Fruit fly (Drosophila melanogaster) whole organism, embryonic: Measurements from ENCODE around the gene Lamtor5.
A peak's percentile ranks its signal among the peaks of the same experiment; 100 is the strongest.

Experiments
- B-H2 ChIP-seq: fragments of 200-800 bp; sonication (Bioruptor generic); optimal IDR thresholded peaks from 2 replicates; lab custom pipeline; 2018; ENCODE audit warnings: missing biosample characterization, mild to moderate bottlenecking, missing genetic modification characterization
- Bgb ChIP-seq: fragments of 200-800 bp; sonication (Bioruptor generic); IDR thresholded peaks from 2 replicates; pipeline ENCODE4 v1.3.6; 2022; ENCODE audit warnings: missing biosample characterization, missing genetic modification characterization; ENCODE audit not compliant: partially characterized antibody
- Blimp-1 ChIP-seq: fragments of 200-800 bp; sonication (Bioruptor generic); optimal IDR thresholded peaks from 3 replicates; lab custom pipeline; 2018; ENCODE audit warnings: missing biosample characterization, missing genetic modification characterization, mild to moderate bottlenecking, moderate library complexity, missing genetic modification reagents
- CG10654 ChIP-seq: fragments of 200-800 bp; sonication (Bioruptor generic); optimal IDR thresholded peaks from 2 replicates; lab custom pipeline; 2016; ENCODE audit warnings: missing biosample characterization, missing genetic modification characterization
- CG12104 ChIP-seq: fragments of 200-800 bp; sonication (Bioruptor generic); optimal IDR thresholded peaks from 3 replicates; lab custom pipeline; 2016; ENCODE audit warnings: missing biosample characterization, missing genetic modification characterization
- CG12219 ChIP-seq: fragments of 200-800 bp; sonication (Bioruptor generic); optimal IDR thresholded peaks from 3 replicates; lab custom pipeline; 2018; ENCODE audit warnings: missing biosample characterization, mild to moderate bottlenecking, missing genetic modification characterization
- CG12299 ChIP-seq: fragments of 200-800 bp; sonication (Bioruptor generic); optimal IDR thresholded peaks from 2 replicates; lab custom pipeline; 2018; ENCODE audit warnings: missing biosample characterization, mild to moderate bottlenecking, missing genetic modification characterization
- CG13123 ChIP-seq: fragments of 200-800 bp; sonication (Bioruptor generic); optimal IDR thresholded peaks from 2 replicates; lab custom pipeline; 2016; ENCODE audit warnings: missing biosample characterization, missing genetic modification characterization
- CG13624 ChIP-seq: fragments of 200-800 bp; sonication (Bioruptor generic); optimal IDR thresholded peaks from 2 replicates; lab custom pipeline; 2016; ENCODE audit warnings: missing biosample characterization, missing genetic modification characterization
- CG14667 ChIP-seq: fragments of 200-800 bp; sonication (Bioruptor generic); IDR thresholded peaks from 2 replicates; pipeline ENCODE4 v1.3.6; 2022; ENCODE audit warnings: missing biosample characterization, missing genetic modification characterization
- CG16813 ChIP-seq: fragments of 200-800 bp; sonication (Bioruptor generic); IDR thresholded peaks from 3 replicates; pipeline ENCODE4 v1.3.6; 2022; ENCODE audit warnings: missing biosample characterization, missing genetic modification characterization; ENCODE audit not compliant: partially characterized antibody
- CG1792 ChIP-seq: fragments of 200-800 bp; sonication (Bioruptor generic); optimal IDR thresholded peaks from 2 replicates; lab custom pipeline; 2016; ENCODE audit warnings: missing biosample characterization, missing genetic modification characterization
- CG2712 ChIP-seq: fragments of 200-800 bp; optimal IDR thresholded peaks from 3 replicates; lab custom pipeline; 2019; ENCODE audit warnings: missing biosample characterization, mild to moderate bottlenecking, missing genetic modification characterization, moderate library complexity
- CG31441 ChIP-seq: fragments of 200-800 bp; sonication (Bioruptor generic); IDR thresholded peaks from 2 replicates; pipeline ENCODE4 v1.3.6; 2022; ENCODE audit warnings: missing biosample characterization, missing genetic modification characterization
- CG32532 ChIP-seq: fragments of 200-800 bp; sonication (Bioruptor generic); IDR thresholded peaks from 2 replicates; pipeline ENCODE4 v1.3.6; 2022; ENCODE audit warnings: missing biosample characterization, missing genetic modification characterization
- CG3726 ChIP-seq: fragments of 200-800 bp; sonication (Bioruptor generic); IDR thresholded peaks from 3 replicates; pipeline ENCODE4, ENCODE4 v1.3.6; 2022; ENCODE audit warnings: missing biosample characterization, missing genetic modification characterization
- CG3995 ChIP-seq: fragments of 200-800 bp; sonication (Bioruptor generic); optimal IDR thresholded peaks from 3 replicates; lab custom pipeline; 2016; ENCODE audit warnings: missing biosample characterization, missing genetic modification characterization
- CG6254 ChIP-seq: fragments of 200-800 bp; sonication (Bioruptor generic); optimal IDR thresholded peaks from 3 replicates; lab custom pipeline; 2017; ENCODE audit warnings: mild to moderate bottlenecking, missing biosample characterization, missing genetic modification reagents, missing genetic modification characterization
- CG7786 ChIP-seq: fragments of 200-800 bp; sonication (Bioruptor generic); optimal IDR thresholded peaks from 2 replicates; lab custom pipeline; 2016; ENCODE audit warnings: missing biosample characterization, missing genetic modification characterization
- CG8765 ChIP-seq: fragments of 200-800 bp; sonication (Bioruptor generic); IDR thresholded peaks from 2 replicates; pipeline ENCODE4 v1.3.6; 2022; ENCODE audit warnings: missing biosample characterization, missing genetic modification characterization
- Eip74EF ChIP-seq, 2 experiments: fragments of 200-800 bp in 1 of 2; fragments of >200 bp in 1 of 2; sonication (Bioruptor generic) in 1 of 2; optimal IDR thresholded peaks; 2 replicates each; lab custom pipeline; 2017 to 2019; ENCODE audit warnings: missing biosample characterization in 2 of 2, missing genetic modification characterization in 2 of 2, mild to moderate bottlenecking in 1 of 2, moderate library complexity in 1 of 2
- HHEX ChIP-seq: fragments of 200-800 bp; sonication (Bioruptor generic); optimal IDR thresholded peaks from 3 replicates; lab custom pipeline; 2017; ENCODE audit warnings: missing biosample characterization, mild to moderate bottlenecking, missing genetic modification characterization, missing genetic modification reagents
- HmgD ChIP-seq: fragments of 200-800 bp; sonication (Bioruptor generic); optimal IDR thresholded peaks from 3 replicates; lab custom pipeline; 2016; ENCODE audit warnings: missing biosample characterization, missing genetic modification characterization
- Hmr ChIP-seq: fragments of 200-800 bp; sonication (Bioruptor generic); optimal IDR thresholded peaks from 3 replicates; lab custom pipeline; 2017; ENCODE audit warnings: mild to moderate bottlenecking, missing biosample characterization, missing genetic modification reagents, missing genetic modification characterization
- ap ChIP-seq: fragments of 200-800 bp; sonication (Bioruptor generic); IDR thresholded peaks from 2 replicates; pipeline ENCODE4 v1.3.6; 2022; ENCODE audit warnings: missing biosample characterization, missing genetic modification characterization
- bigmax ChIP-seq: fragments of 200-800 bp; sonication (Bioruptor generic); optimal IDR thresholded peaks from 2 replicates; lab custom pipeline; 2018; ENCODE audit warnings: missing biosample characterization, mild to moderate bottlenecking, missing genetic modification characterization
- btn ChIP-seq: fragments of 200-800 bp; sonication (Bioruptor generic); optimal IDR thresholded peaks from 2 replicates; lab custom pipeline; 2016; ENCODE audit warnings: missing biosample characterization, missing genetic modification characterization
- chinmo ChIP-seq: fragments of 200-800 bp; sonication (Bioruptor generic); IDR thresholded peaks from 4 replicates; pipeline ENCODE4 v1.3.6; 2022; ENCODE audit warnings: missing biosample characterization, missing genetic modification characterization; ENCODE audit not compliant: partially characterized antibody
- crc ChIP-seq: fragments of 200-800 bp; sonication (Bioruptor generic); optimal IDR thresholded peaks from 2 replicates; lab custom pipeline; 2016; ENCODE audit warnings: missing biosample characterization, missing genetic modification characterization
- dpn ChIP-seq, 2 experiments: fragments of 200-800 bp; sonication (Bioruptor generic); optimal IDR thresholded peaks; 3 replicates each; lab custom pipeline; 2016; ENCODE audit warnings: missing biosample characterization in 2 of 2, missing genetic modification characterization in 2 of 2
- ems ChIP-seq: fragments of 200-800 bp; sonication (Bioruptor generic); optimal IDR thresholded peaks from 3 replicates; lab custom pipeline; 2016; ENCODE audit warnings: missing biosample characterization, missing genetic modification characterization
- exex ChIP-seq: fragments of 200-800 bp; sonication (Bioruptor generic); optimal IDR thresholded peaks from 4 replicates; lab custom pipeline; 2018; ENCODE audit warnings: missing biosample characterization, mild to moderate bottlenecking, missing genetic modification characterization, moderate library complexity
- gcm ChIP-seq: fragments of 200-800 bp; sonication (Bioruptor generic); optimal IDR thresholded peaks from 2 replicates; lab custom pipeline; 2019; ENCODE audit warnings: missing biosample characterization, mild to moderate bottlenecking, missing genetic modification characterization, moderate library complexity
- her ChIP-seq: fragments of 200-800 bp; sonication (Bioruptor generic); optimal IDR thresholded peaks from 2 replicates; lab custom pipeline; 2016; ENCODE audit warnings: missing biosample characterization, missing genetic modification characterization
- lmd ChIP-seq: fragments of 200-800 bp; sonication (Bioruptor generic); IDR thresholded peaks from 2 replicates; pipeline ENCODE4 v1.3.6; 2022; ENCODE audit warnings: missing biosample characterization, missing genetic modification characterization
- phol ChIP-seq: fragments of 200-800 bp; sonication (Bioruptor generic); optimal IDR thresholded peaks from 3 replicates; lab custom pipeline; 2018; ENCODE audit warnings: missing biosample characterization, mild to moderate bottlenecking, missing genetic modification characterization, moderate library complexity
- row ChIP-seq: fragments of 200-800 bp; sonication (Bioruptor generic); IDR thresholded peaks from 3 replicates; pipeline ENCODE4 v1.3.6; 2022; ENCODE audit warnings: missing biosample characterization, missing genetic modification characterization
- sug ChIP-seq: fragments of 200-800 bp; optimal IDR thresholded peaks from 2 replicates; lab custom pipeline; 2019; ENCODE audit warnings: missing biosample characterization, mild to moderate bottlenecking, missing genetic modification characterization, moderate library complexity
- ttk ChIP-seq: fragments of 200-800 bp; sonication (Bioruptor generic); IDR thresholded peaks from 2 replicates; pipeline ENCODE4 v2.1.2; 2022; ENCODE audit warnings: missing biosample characterization, missing genetic modification characterization
- tx ChIP-seq: fragments of 200-800 bp; sonication (Bioruptor generic); optimal IDR thresholded peaks from 2 replicates; lab custom pipeline; 2016; ENCODE audit warnings: missing biosample characterization, missing genetic modification characterization
- vnd ChIP-seq: fragments of 200-800 bp; sonication (Bioruptor generic); IDR thresholded peaks from 3 replicates; pipeline ENCODE4 v1.3.6; 2022; ENCODE audit warnings: missing biosample characterization, missing genetic modification characterization; ENCODE audit not compliant: partially characterized antibody
- wdn ChIP-seq: fragments of 200-800 bp; sonication (Bioruptor generic); IDR thresholded peaks from 2 replicates; pipeline ENCODE4 v1.3.6; 2022; ENCODE audit warnings: missing biosample characterization, missing genetic modification characterization
- z ChIP-seq: fragments of 200-800 bp; sonication (Bioruptor generic); IDR thresholded peaks from 3 replicates; pipeline ENCODE4 v1.3.6; 2022; ENCODE audit warnings: missing biosample characterization, missing genetic modification characterization

Lamtor5 gene

dm6 chrX:1861620-1862184 lies 2.9 kb upstream of the Lamtor5 start, which contains the start of gene deltaCOP (continued):
- TF ChIP-seq CG32532 (GFP tag; lab: Robert Waterston, UW) (peak; percentile 87), CG13123 (GFP tag; lab: Kevin White, UChicago) (peak; percentile 80), ems (GFP tag; lab: Kevin White, UChicago) (peak; percentile 88), CG12299 (tag; lab: Kevin White, UChicago) (no peak), CG2712 (peak; percentile 74), chinmo (GFP tag; lab: Robert Waterston, UW) (no peak), lmd (GFP tag; lab: Robert Waterston, UW) (peak; percentile 91), CG6254 (peak; percentile 43), CG10654 (GFP tag; lab: Kevin White, UChicago) (peak; percentile 78), her (GFP tag; lab: Kevin White, UChicago) (peak; percentile 82), vnd (GFP tag; lab: Robert Waterston, UW) (no peak), phol (tag; lab: Kevin White, UChicago) (peak; percentile 84), CG31441 (GFP tag; lab: Robert Waterston, UW) (no peak; the same call in 1 of the 2 replicates), CG14667 (peak; percentile 62), Bgb (GFP tag; lab: Robert Waterston, UW) (no peak), B-H2 (GFP tag; lab: Kevin White, UChicago) (peak; percentile 61), z (GFP tag; lab: Robert Waterston, UW) (no peak), exex (no peak), sug (tag; lab: Kevin White, UChicago) (peak; percentile 78), ap (GFP tag; lab: Robert Waterston, UW) (peak; percentile 57; the same call in 1 of the 2 replicates), bigmax (GFP tag; lab: Kevin White, UChicago) (no peak), CG3726 (peak; percentile 68; the same call in 2 of the 3 replicates), Hmr (peak; percentile 86), dpn (GFP tag; optimal IDR thresholded peaks at IDR 0.05; lab: Kevin White, UChicago) (peak; percentile 90 to 94), CG16813 (GFP tag; lab: Robert Waterston, UW) (no peak), btn (GFP tag; lab: Kevin White, UChicago) (peak; percentile 69), ttk (GFP tag; lab: Robert Waterston, UW) (peak; percentile 73), CG8765 (GFP tag; lab: Robert Waterston, UW) (peak; percentile 62; the same call in 1 of the 2 replicates), HmgD (GFP tag; lab: Kevin White, UChicago) (peak; percentile 92), CG3995 (GFP tag; lab: Kevin White, UChicago) (peak; percentile 52), CG12219 (GFP tag; lab: Kevin White, UChicago) (no peak), crc (GFP tag; lab: Kevin White, UChicago) (peak; percentile 83), CG7786 (GFP tag; lab: Kevin White, UChicago) (peak; percentile 93), Eip74EF (GFP tag; optimal IDR thresholded peaks at IDR 0.05; lab: Kevin White, UChicago) (no peak), gcm (GFP tag; lab: Kevin White, UChicago) (peak; percentile 28), tx (GFP tag; lab: Kevin White, UChicago) (peak; percentile 92), CG1792 (GFP tag; lab: Kevin White, UChicago) (peak; percentile 83), HHEX (GFP tag; lab: Kevin White, UChicago) (peak; percentile 74), CG13624 (GFP tag; lab: Kevin White, UChicago) (peak; percentile 92)

DNA sequence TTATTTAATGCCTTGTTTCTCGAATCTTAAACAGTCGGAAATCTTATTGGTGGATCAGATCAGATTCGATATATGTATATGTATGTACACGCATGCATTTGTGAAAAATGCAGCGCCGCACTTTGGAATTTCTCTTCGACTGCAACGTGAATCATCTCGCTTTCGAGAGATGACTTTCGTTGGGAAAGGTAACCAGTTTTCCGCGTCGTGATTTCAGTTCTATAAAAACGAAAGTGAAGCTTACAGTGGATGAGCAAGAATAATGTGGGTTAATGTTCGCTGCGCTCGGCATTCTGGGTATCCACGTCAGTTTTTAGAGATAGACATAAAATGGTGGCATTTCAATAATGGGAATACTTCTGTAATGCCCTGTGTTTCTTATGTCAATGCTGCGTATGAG lies 2.2 kb downstream of the Lamtor5 start:
- TF ChIP-seq wdn: no peak
- TF ChIP-seq row (GFP tag; lab: Robert Waterston, UW): no peak
- TF ChIP-seq Blimp-1 (GFP tag; lab: Kevin White, UChicago): peak; percentile 99
- no peak for TF ChIP-seq CG12104 (GFP tag; lab: Kevin White, UChicago)
